Worm (Caenorhabditis elegans): ENCODE measurements around the gene F20B6.9.
"Not testable (repeated sequence)": the region's sequence is repeated elsewhere in the genome, so short reads cannot be mapped to it uniquely, and the experiment has no call there.

The F20B6.9 gene

ce11 chrX:4207385-4207784 is at the start of gene F20B6.9:
TSS of gene F20B6.9 (minus strand) at chrX:4207485.
- not testable (repeated sequence) for TF ChIP-seq him-1, dao-5, W03F9.2 (tag; optimal IDR thresholded peaks at IDR 0.05)

- TF ChIP-seq W03F9.2 (tag; optimal IDR thresholded peaks at IDR 0.05): no peak
- TF ChIP-seq him-1 (tag; optimal IDR thresholded peaks at IDR 0.05): no peak
- no peak for TF ChIP-seq dao-5 (tag; optimal IDR thresholded peaks at IDR 0.05)
Observed at ce11 chrX:4256761-4257160, 49.5 kb upstream of the F20B6.9 start, which contains the start of gene srv-6. TSS of gene srv-6 (plus strand) at chrX:4257061.

ce11 chrX:4255366-4255765 is 48.1 kb upstream of the F20B6.9 start:
- TF ChIP-seq dao-5 (tag; optimal IDR thresholded peaks at IDR 0.05) (no peak), him-1 (tag; optimal IDR thresholded peaks at IDR 0.05) (no peak), W03F9.2 (tag; optimal IDR thresholded peaks at IDR 0.05) (no peak)

- TF ChIP-seq W03F9.2 (tag; optimal IDR thresholded peaks at IDR 0.05) (no peak), dao-5 (tag; optimal IDR thresholded peaks at IDR 0.05) (no peak), him-1 (tag; optimal IDR thresholded peaks at IDR 0.05) (no peak)
Observed at ce11 chrX:4254782-4255181, 47.5 kb upstream of the F20B6.9 start, which contains the start of gene taf-11.1. TSS of gene taf-11.1 (plus strand) at chrX:4255170.

- TF ChIP-seq him-1 (tag; optimal IDR thresholded peaks at IDR 0.05) (no peak), W03F9.2 (tag; optimal IDR thresholded peaks at IDR 0.05) (no peak), dao-5 (tag; optimal IDR thresholded peaks at IDR 0.05) (no peak)
Observed at ce11 chrX:4252047-4252446, 44.8 kb upstream of the F20B6.9 start, which contains the start of gene srv-5. TSS of gene srv-5 (plus strand) at chrX:4252347.

ce11 chrX:4248949-4249348 is 41.7 kb upstream of the F20B6.9 start, which contains the start of gene hlh-13:
TSS of gene hlh-13 (plus strand) at chrX:4249249.
- TF ChIP-seq him-1 (tag; optimal IDR thresholded peaks at IDR 0.05): no peak
- no peak for TF ChIP-seq dao-5 (tag; optimal IDR thresholded peaks at IDR 0.05)
- TF ChIP-seq W03F9.2 (tag; optimal IDR thresholded peaks at IDR 0.05): no peak

ce11 chrX:4248417-4248816 is 41.1 kb upstream of the F20B6.9 start:
- TF ChIP-seq him-1 (tag; optimal IDR thresholded peaks at IDR 0.05) (no peak), dao-5 (tag; optimal IDR thresholded peaks at IDR 0.05) (no peak), W03F9.2 (tag; optimal IDR thresholded peaks at IDR 0.05) (no peak)

ce11 chrX:4246867-4247591 is 39.7 kb upstream of the F20B6.9 start, which contains the start of gene F48D6.4:
TSS of gene F48D6.4 (minus strand) at chrX:4247212.
- TF ChIP-seq W03F9.2 (tag; optimal IDR thresholded peaks at IDR 0.05) (no peak), dao-5 (tag; optimal IDR thresholded peaks at IDR 0.05) (peak; percentile 44), him-1 (tag; optimal IDR thresholded peaks at IDR 0.05) (no peak)

ce11 chrX:4246237-4246697 is 39.0 kb upstream of the F20B6.9 start:
- TF ChIP-seq him-1 (tag; optimal IDR thresholded peaks at IDR 0.05) (no peak), W03F9.2 (tag; optimal IDR thresholded peaks at IDR 0.05) (no peak), dao-5 (tag; optimal IDR thresholded peaks at IDR 0.05) (no peak)

ce11 chrX:4245124-4245523 is 37.8 kb upstream of the F20B6.9 start:
- TF ChIP-seq dao-5 (tag; optimal IDR thresholded peaks at IDR 0.05): no peak
- peak; percentile 3 for TF ChIP-seq W03F9.2 (tag; optimal IDR thresholded peaks at IDR 0.05)

- TF ChIP-seq him-1 (tag; optimal IDR thresholded peaks at IDR 0.05) (no peak), W03F9.2 (tag; optimal IDR thresholded peaks at IDR 0.05) (no peak), dao-5 (tag; optimal IDR thresholded peaks at IDR 0.05) (no peak)
Observed at ce11 chrX:4244489-4245123, 37.3 kb upstream of the F20B6.9 start.

ce11 chrX:4238971-4239370 is 31.7 kb upstream of the F20B6.9 start:
- no peak for TF ChIP-seq dao-5 (tag; optimal IDR thresholded peaks at IDR 0.05)
- TF ChIP-seq W03F9.2 (tag; optimal IDR thresholded peaks at IDR 0.05): no peak
- no peak for TF ChIP-seq him-1 (tag; optimal IDR thresholded peaks at IDR 0.05)

ce11 chrX:4235752-4236151 is 28.5 kb upstream of the F20B6.9 start, which contains the start of gene rab-37:
TSS of gene rab-37 (minus strand) at chrX:4235852.
- TF ChIP-seq W03F9.2 (tag; optimal IDR thresholded peaks at IDR 0.05) (no peak), him-1 (tag; optimal IDR thresholded peaks at IDR 0.05) (no peak), dao-5 (tag; optimal IDR thresholded peaks at IDR 0.05) (no peak)

ce11 chrX:4222779-4223387 is 15.6 kb upstream of the F20B6.9 start:
- TF ChIP-seq dao-5 (tag; optimal IDR thresholded peaks at IDR 0.05) (peak; percentile 65), him-1 (tag; optimal IDR thresholded peaks at IDR 0.05) (peak; percentile 93), W03F9.2 (tag; optimal IDR thresholded peaks at IDR 0.05) (no peak)
